Fruit fly (Drosophila melanogaster) whole organism: Measurements from ENCODE around the gene AlaRS.

Experiments used
- CG8478 ChIP-seq: fragments of >200 bp; optimal IDR thresholded peaks from 2 replicates; lab custom pipeline; 2018; ENCODE audit warnings: inconsistent platforms
- Dll ChIP-seq: fragments of >200 bp; optimal IDR thresholded peaks from 2 replicates; lab custom pipeline; 2017
- EcR ChIP-seq, 2 experiments: fragments of >200 bp; optimal IDR thresholded peaks; 2 replicates each; lab custom pipeline; 2017; ENCODE audit warnings: missing biosample characterization in 2 of 2, missing genetic modification characterization in 2 of 2, missing genetic modification reagents in 2 of 2
- pan ChIP-seq: fragments of >200 bp; optimal IDR thresholded peaks from 2 replicates; lab custom pipeline; 2017
- psq ChIP-seq: fragments of >200 bp; optimal IDR thresholded peaks from 2 replicates; lab custom pipeline; 2017
- usp ChIP-seq: fragments of >200 bp; optimal IDR thresholded peaks from 2 replicates; lab custom pipeline; 2017; ENCODE audit warnings: missing biosample characterization, missing genetic modification characterization, mixed read lengths

Gene AlaRS

dm6 chr2L:8355419-8355818, 26.1 kb downstream of the AlaRS start:
- TF ChIP-seq EcR (GFP tag; optimal IDR thresholded peaks at IDR 0.05; lab: Kevin White, UChicago) = no peak
- TF ChIP-seq psq (lab: Kevin White, UChicago) = no peak
- no peak for TF ChIP-seq pan (lab: Kevin White, UChicago)
- TF ChIP-seq usp (GFP tag; lab: Kevin White, UChicago) = no peak

- TF ChIP-seq EcR (GFP tag; optimal IDR thresholded peaks at IDR 0.05; lab: Kevin White, UChicago) = no peak
- TF ChIP-seq pan (lab: Kevin White, UChicago) = no peak
- no peak for TF ChIP-seq usp (GFP tag; lab: Kevin White, UChicago)
- TF ChIP-seq Dll = no peak
- no peak for TF ChIP-seq psq (lab: Kevin White, UChicago)
- TF ChIP-seq CG8478 (lab: Kevin White, UChicago) = no peak
Observed at dm6 chr2L:8351864-8352263, 29.7 kb downstream of the AlaRS start, which contains the start of gene Mur29B. Mur29B (plus strand) TSS chr2L:8352187.

DNA sequence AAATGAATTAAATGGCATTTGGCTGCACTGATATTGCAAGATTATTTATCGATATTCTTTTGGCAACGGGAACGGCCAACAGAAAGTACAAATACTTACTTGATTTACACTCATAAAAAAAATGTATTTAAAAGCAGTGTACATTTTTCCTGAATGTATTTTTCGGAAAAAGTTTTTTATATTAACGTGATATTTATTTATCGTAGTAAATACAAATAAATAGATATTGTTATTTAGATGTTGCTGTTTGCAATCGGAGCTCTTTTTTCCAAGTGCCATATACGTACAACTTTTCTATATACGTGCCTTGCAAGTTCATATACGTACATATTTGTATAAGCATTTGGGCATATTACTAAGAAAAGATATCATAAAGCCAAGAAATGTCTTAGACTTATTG, 30.2 kb downstream of the AlaRS start:
- TF ChIP-seq usp (GFP tag; lab: Kevin White, UChicago) = no peak
- TF ChIP-seq Dll = no peak
- TF ChIP-seq CG8478 (lab: Kevin White, UChicago) = no peak
- no peak for TF ChIP-seq pan (lab: Kevin White, UChicago)
- TF ChIP-seq psq (lab: Kevin White, UChicago) = no peak
- no peak for TF ChIP-seq EcR (GFP tag; optimal IDR thresholded peaks at IDR 0.05; lab: Kevin White, UChicago)

DNA sequence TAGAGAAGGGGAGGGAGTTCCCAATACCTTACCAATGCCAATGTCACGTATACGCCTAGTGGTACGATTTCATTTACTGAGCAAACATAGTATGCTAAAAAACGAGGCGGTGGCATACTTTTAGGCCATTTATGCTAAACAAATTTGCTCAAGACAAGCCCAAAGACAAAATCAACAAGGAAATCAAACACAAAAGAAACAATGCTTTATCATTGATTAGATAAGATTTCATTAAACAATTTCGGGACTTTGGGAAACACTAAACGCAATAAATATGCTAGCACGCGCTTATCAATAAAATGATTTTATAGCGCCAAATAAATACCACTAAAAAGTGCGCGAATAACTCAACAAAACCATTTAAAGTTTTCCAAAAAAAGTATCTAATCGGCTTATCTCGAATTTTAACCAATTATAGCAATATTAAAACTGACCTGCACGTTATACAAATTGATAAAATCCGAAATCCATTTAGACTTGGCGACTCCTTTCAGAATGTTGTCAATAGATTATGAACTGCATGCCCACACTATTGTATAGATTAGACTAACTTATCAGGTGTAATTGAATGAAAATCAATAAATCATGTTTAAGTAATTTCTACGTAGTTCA, 30.9 kb downstream of the AlaRS start:
- TF ChIP-seq usp (GFP tag; lab: Kevin White, UChicago) (no peak), pan (lab: Kevin White, UChicago) (no peak), psq (lab: Kevin White, UChicago) (no peak), CG8478 (lab: Kevin White, UChicago) (no peak), Dll (no peak), EcR (GFP tag; optimal IDR thresholded peaks at IDR 0.05; lab: Kevin White, UChicago) (no peak)

- TF ChIP-seq psq (lab: Kevin White, UChicago) = no peak
- no peak for TF ChIP-seq CG8478 (lab: Kevin White, UChicago)
- no peak for TF ChIP-seq usp (GFP tag; lab: Kevin White, UChicago)
- no peak for TF ChIP-seq EcR (GFP tag; optimal IDR thresholded peaks at IDR 0.05; lab: Kevin White, UChicago)
- no peak for TF ChIP-seq Dll
- TF ChIP-seq pan (lab: Kevin White, UChicago) = no peak
Observed at dm6 chr2L:8346260-8346659, 35.3 kb downstream of the AlaRS start, which contains the start of gene CG7778. CG7778 (plus strand) TSS chr2L:8346620.

dm6 chr2L:8344536-8344935, 37.0 kb downstream of the AlaRS start:
- TF ChIP-seq psq (lab: Kevin White, UChicago) (no peak), pan (lab: Kevin White, UChicago) (no peak), usp (GFP tag; lab: Kevin White, UChicago) (no peak), EcR (GFP tag; optimal IDR thresholded peaks at IDR 0.05; lab: Kevin White, UChicago) (no peak), Dll (no peak), CG8478 (lab: Kevin White, UChicago) (no peak)

dm6 chr2L:8342395-8342794, 39.2 kb downstream of the AlaRS start, which contains the start of gene CG14273:
CG14273 (plus strand) TSS chr2L:8342695.
- TF ChIP-seq CG8478 (lab: Kevin White, UChicago) (no peak), usp (GFP tag; lab: Kevin White, UChicago) (no peak), EcR (GFP tag; optimal IDR thresholded peaks at IDR 0.05; lab: Kevin White, UChicago) (no peak), Dll (no peak), pan (lab: Kevin White, UChicago) (no peak), psq (lab: Kevin White, UChicago) (no peak)

DNA sequence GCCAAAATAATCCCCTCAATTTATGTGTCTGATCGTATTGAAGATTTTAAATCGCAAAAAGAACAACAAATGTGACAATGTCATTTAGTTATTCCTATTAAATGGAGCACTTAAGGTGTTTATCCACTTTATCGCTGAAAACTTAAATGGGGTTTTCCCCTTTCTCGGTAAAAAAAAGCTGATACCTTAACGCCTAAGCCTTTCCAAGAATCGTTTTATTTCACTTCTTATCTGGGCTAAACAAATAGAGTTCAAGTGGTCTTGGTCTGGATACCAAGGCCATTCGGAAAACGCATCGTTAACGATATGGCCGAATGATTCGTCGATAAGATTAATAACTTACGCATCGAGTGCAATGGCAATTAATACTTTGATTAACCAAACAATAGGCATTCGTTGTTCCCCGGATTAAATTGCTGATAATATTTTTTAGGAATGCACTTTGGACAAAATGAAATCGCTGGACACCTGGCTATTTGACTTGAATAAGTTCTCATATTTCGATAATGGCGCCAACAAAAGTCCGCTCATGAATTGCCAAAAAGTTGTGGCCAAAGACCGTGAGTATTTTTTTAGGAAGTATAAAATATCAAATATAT, 41.7 kb downstream of the AlaRS start:
- no peak for TF ChIP-seq Dll
- TF ChIP-seq usp (GFP tag; lab: Kevin White, UChicago) = no peak
- no peak for TF ChIP-seq psq (lab: Kevin White, UChicago)
- TF ChIP-seq EcR (GFP tag; optimal IDR thresholded peaks at IDR 0.05; lab: Kevin White, UChicago) = no peak
- TF ChIP-seq pan (lab: Kevin White, UChicago) = no peak
- no peak for TF ChIP-seq CG8478 (lab: Kevin White, UChicago)

DNA sequence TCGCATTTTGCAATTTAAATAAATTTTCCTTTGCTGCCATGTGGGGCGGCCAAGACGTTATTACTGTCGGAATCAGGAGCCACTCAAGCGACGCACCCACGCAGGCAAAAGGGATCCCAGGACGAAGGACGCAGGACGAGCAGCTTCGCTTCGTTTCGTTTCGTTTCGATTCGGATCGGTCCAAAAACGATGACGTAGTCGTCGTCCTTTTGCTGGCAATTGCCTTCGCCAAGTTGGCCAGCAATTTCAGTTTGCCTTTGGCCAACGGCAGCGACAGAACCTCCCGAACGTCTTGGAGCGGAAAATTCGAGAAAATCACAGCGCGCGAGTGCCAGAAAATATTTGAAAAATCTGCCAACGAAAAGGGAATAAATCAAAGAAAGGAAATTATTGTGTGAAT, 43.5 kb downstream of the AlaRS start, which contains the start of gene witty:
Gene witty, plus strand, starts transcription at position 249 of the 400 bp plus-strand sequence.
- TF ChIP-seq Dll (no peak), psq (lab: Kevin White, UChicago) (no peak), CG8478 (lab: Kevin White, UChicago) (no peak), EcR (GFP tag; optimal IDR thresholded peaks at IDR 0.05; lab: Kevin White, UChicago) (no peak), usp (GFP tag; lab: Kevin White, UChicago) (no peak), pan (lab: Kevin White, UChicago) (no peak)

dm6 chr2L:8334705-8335104, 46.9 kb downstream of the AlaRS start:
- TF ChIP-seq Dll (no peak), usp (GFP tag; lab: Kevin White, UChicago) (no peak), CG8478 (lab: Kevin White, UChicago) (no peak), pan (lab: Kevin White, UChicago) (no peak)

dm6 chr2L:8333624-8334023, 47.9 kb downstream of the AlaRS start:
- TF ChIP-seq Dll (no peak), pan (lab: Kevin White, UChicago) (no peak), psq (lab: Kevin White, UChicago) (no peak), EcR (GFP tag; optimal IDR thresholded peaks at IDR 0.05; lab: Kevin White, UChicago) (no peak), CG8478 (lab: Kevin White, UChicago) (no peak), usp (GFP tag; lab: Kevin White, UChicago) (no peak)

DNA sequence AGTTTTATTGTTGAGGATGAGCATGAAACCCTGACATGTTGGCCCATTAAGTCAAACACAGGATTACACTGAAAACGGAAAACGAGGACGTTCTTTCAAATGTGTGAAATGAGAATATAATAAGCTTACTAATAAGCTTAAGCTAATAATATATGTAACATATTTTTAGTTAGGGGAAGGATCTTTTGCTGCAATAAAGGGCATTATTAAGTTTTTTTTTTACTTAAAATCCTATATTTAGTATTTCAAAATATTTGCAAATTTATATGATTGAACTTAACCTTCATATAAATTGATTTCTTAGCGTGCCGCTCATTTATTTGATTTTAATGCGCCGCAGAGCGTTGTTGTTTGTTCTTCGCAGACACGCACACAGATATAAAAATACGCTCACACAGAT, 48.4 kb downstream of the AlaRS start:
- TF ChIP-seq EcR (GFP tag; optimal IDR thresholded peaks at IDR 0.05; lab: Kevin White, UChicago) (no peak), usp (GFP tag; lab: Kevin White, UChicago) (no peak)
